Worm (Caenorhabditis elegans) whole organism, mixed stage, embryonic: ENCODE results near the gene idpc-2.

ENCODE experiments used
- blmp-1 ChIP-seq: fragments of 150-350 bp; optimal IDR thresholded peaks from 2 replicates; lab custom pipeline; 2014; ENCODE audit warnings: missing biosample characterization, missing genetic modification characterization
- ces-1 ChIP-seq: fragments of 150-350 bp; optimal IDR thresholded peaks from 2 replicates; lab custom pipeline; 2014; ENCODE audit warnings: missing biosample characterization, missing genetic modification reagents, missing genetic modification characterization
- mep-1 ChIP-seq: fragments of 150-350 bp; optimal IDR thresholded peaks from 2 replicates; lab custom pipeline; 2017; ENCODE audit warnings: missing biosample characterization, missing genetic modification reagents, missing genetic modification characterization, inconsistent platforms
- nhr-2 ChIP-seq: fragments of 150-350 bp; optimal IDR thresholded peaks from 2 replicates; lab custom pipeline; 2014; ENCODE audit warnings: missing biosample characterization, missing genetic modification characterization
- nhr-28 ChIP-seq: fragments of 150-350 bp; optimal IDR thresholded peaks from 2 replicates; lab custom pipeline; 2014; ENCODE audit warnings: missing biosample characterization, missing genetic modification characterization
- nhr-76 ChIP-seq: sonication (generic microtip); optimal IDR thresholded peaks from 2 replicates; lab custom pipeline; 2017; ENCODE audit warnings: missing biosample characterization, missing genetic modification characterization
- pha-4 ChIP-seq: fragments of 150-350 bp; optimal IDR thresholded peaks from 2 replicates; lab custom pipeline; 2018; ENCODE audit warnings: missing biosample characterization, missing genetic modification reagents, missing genetic modification characterization
- snpc-4 ChIP-seq: fragments of 150-350 bp; optimal IDR thresholded peaks from 2 replicates; lab custom pipeline; 2014; ENCODE audit warnings: missing biosample characterization, missing genetic modification characterization
- sptf-1 ChIP-seq: sonication (generic microtip); optimal IDR thresholded peaks from 2 replicates; lab custom pipeline; 2017; ENCODE audit warnings: mild to moderate bottlenecking, missing genetic modification characterization, moderate library complexity, missing compliant biosample characterization
- unc-62 ChIP-seq: fragments of 150-350 bp; optimal IDR thresholded peaks from 2 replicates; lab custom pipeline; 2014; ENCODE audit warnings: missing biosample characterization, missing genetic modification reagents, missing genetic modification characterization

ce11 chrV:8594105-8594964 is 26.8 kb downstream of the idpc-2 start, which contains the start of gene tag-196:
- no peak for TF ChIP-seq snpc-4
- no peak for TF ChIP-seq mep-1
- TF ChIP-seq nhr-2 = peak; percentile 11
- no peak for TF ChIP-seq nhr-28 (tag; lab: Kevin White, UChicago)
- TF ChIP-seq sptf-1 (tag; lab: Kevin White, UChicago) = no peak
- peak; percentile 11 for TF ChIP-seq unc-62 (GFP tag; lab: Kevin White, UChicago)
- TF ChIP-seq nhr-76 (tag; lab: Kevin White, UChicago) = no peak
- no peak for TF ChIP-seq pha-4
- peak; percentile 95 for TF ChIP-seq ces-1
- TF ChIP-seq blmp-1 (tag; lab: Kevin White, UChicago) = no peak
